Worm (Caenorhabditis elegans) whole organism, young adult: ENCODE measurements around the gene Y22D7AL.11.

Source experiments
- C06A6.2 ChIP-seq: fragments of 200-800 bp; sonication (Bioruptor generic); conservative IDR thresholded peaks from 2 replicates; pipeline ENCODE4 v1.3.6; 2022; ENCODE audit warnings: missing genetic modification characterization, missing compliant biosample characterization
- C17E4.6 ChIP-seq: fragments of 200-800 bp; sonication (Bioruptor generic); IDR thresholded peaks from 2 replicates; pipeline ENCODE4 v1.3.6; 2022; ENCODE audit warnings: missing genetic modification reagents, missing genetic modification characterization, missing compliant biosample characterization
- F10E7.11 ChIP-seq: sonication (generic microtip); optimal IDR thresholded peaks from 2 replicates; lab custom pipeline; 2017; ENCODE audit warnings: mild to moderate bottlenecking, missing genetic modification characterization, moderate library complexity, missing compliant biosample characterization
- F22D6.2 ChIP-seq: sonication (generic microtip); optimal IDR thresholded peaks from 2 replicates; lab custom pipeline; 2016; ENCODE audit warnings: mild to moderate bottlenecking, missing genetic modification characterization, missing compliant biosample characterization
- T07F8.4 ChIP-seq: sonication (generic microtip); optimal IDR thresholded peaks from 2 replicates; lab custom pipeline; 2016; ENCODE audit warnings: mild to moderate bottlenecking, missing genetic modification characterization, moderate library complexity, missing compliant biosample characterization
- Y56A3A.18 ChIP-seq: fragments of 200-800 bp; sonication (Bioruptor generic); IDR thresholded peaks from 2 replicates; pipeline ENCODE4 v1.3.6; 2022; ENCODE audit warnings: missing genetic modification reagents, missing genetic modification characterization, missing compliant biosample characterization
- ZK185.1 ChIP-seq: sonication (generic microtip); optimal IDR thresholded peaks from 2 replicates; lab custom pipeline; 2016; ENCODE audit warnings: mild to moderate bottlenecking, missing genetic modification characterization, missing compliant biosample characterization; ENCODE audit not compliant: poor library complexity, severe bottlenecking
- ama-1 ChIP-seq, 3 experiments: fragments of 150-350 bp in 1 of 3; sonication (generic microtip) in 2 of 3; optimal IDR thresholded peaks; 2 replicates each; lab custom pipeline; 2014 to 2018; ENCODE audit warnings: missing biosample characterization in 2 of 3, missing genetic modification characterization in 2 of 3, missing genetic modification reagents in 2 of 3
- aptf-2 ChIP-seq: fragments of 200-800 bp; sonication (Bioruptor generic); conservative IDR thresholded peaks from 2 replicates; pipeline ENCODE4 v1.3.6; 2022; ENCODE audit warnings: missing genetic modification reagents, missing genetic modification characterization, missing compliant biosample characterization
- attf-3 ChIP-seq: fragments of 200-800 bp; sonication (Bioruptor generic); conservative IDR thresholded peaks from 2 replicates; pipeline ENCODE4 v1.3.6; 2022; ENCODE audit warnings: missing genetic modification reagents, missing genetic modification characterization, missing compliant biosample characterization
- attf-6 ChIP-seq: fragments of 200-800 bp; sonication (Bioruptor generic); IDR thresholded peaks from 2 replicates; pipeline ENCODE4 v1.3.6; 2022; ENCODE audit warnings: missing genetic modification reagents, missing genetic modification characterization, missing compliant biosample characterization
- bed-2 ChIP-seq: fragments of 200-800 bp; sonication (Bioruptor generic); IDR thresholded peaks from 2 replicates; pipeline ENCODE4 v1.3.6; 2022; ENCODE audit warnings: missing genetic modification reagents, missing genetic modification characterization, missing compliant biosample characterization
- ccch-3 ChIP-seq: fragments of 200-800 bp; sonication (Bioruptor generic); optimal IDR thresholded peaks from 2 replicates; lab custom pipeline; 2018; ENCODE audit warnings: mild to moderate bottlenecking, missing genetic modification characterization, missing compliant biosample characterization
- ceh-58 ChIP-seq: fragments of 200-800 bp; sonication (Bioruptor generic); IDR thresholded peaks from 2 replicates; pipeline ENCODE4 v1.3.6; 2022; ENCODE audit warnings: missing genetic modification characterization, missing compliant biosample characterization
- ceh-79 ChIP-seq: sonication (generic microtip); optimal IDR thresholded peaks from 2 replicates; lab custom pipeline; 2017; ENCODE audit warnings: mild to moderate bottlenecking, missing genetic modification characterization, missing compliant biosample characterization
- die-1 ChIP-seq: sonication (generic microtip); optimal IDR thresholded peaks from 2 replicates; lab custom pipeline; 2016; ENCODE audit warnings: missing genotype, mild to moderate bottlenecking, missing genetic modification characterization, missing compliant biosample characterization
- dpl-1 ChIP-seq: fragments of 150-350 bp; optimal IDR thresholded peaks from 2 replicates; lab custom pipeline; 2014; ENCODE audit warnings: missing biosample characterization, missing genetic modification reagents, missing genetic modification characterization
- hlh-12 ChIP-seq: sonication (generic microtip); optimal IDR thresholded peaks from 2 replicates; lab custom pipeline; 2016; ENCODE audit warnings: missing genetic modification characterization, missing compliant biosample characterization
- hmg-1.2 ChIP-seq: fragments of 200-800 bp; sonication (Bioruptor generic); IDR thresholded peaks from 2 replicates; pipeline ENCODE4 v1.3.6; 2022; ENCODE audit warnings: missing genetic modification reagents, missing genetic modification characterization, missing compliant biosample characterization
- lin-35 ChIP-seq, 3 experiments: fragments of 150-350 bp in 2 of 3; sonication (generic microtip) in 1 of 3; optimal IDR thresholded peaks; 2 replicates each; lab custom pipeline; 2014 to 2018; ENCODE audit warnings: missing biosample characterization in 3 of 3, missing genetic modification characterization in 3 of 3, missing genetic modification reagents in 3 of 3
- lin-54 ChIP-seq: fragments of 200-800 bp; sonication (Bioruptor generic); optimal IDR thresholded peaks from 2 replicates; lab custom pipeline; 2018; ENCODE audit warnings: mild to moderate bottlenecking, missing genetic modification characterization, missing compliant biosample characterization
- lsl-1 ChIP-seq: fragments of 200-800 bp; sonication (Bioruptor generic); optimal IDR thresholded peaks from 2 replicates; lab custom pipeline; 2018; ENCODE audit warnings: mild to moderate bottlenecking, missing genetic modification characterization, moderate library complexity, missing compliant biosample characterization
- madf-3 ChIP-seq: fragments of 200-800 bp; sonication (Bioruptor generic); IDR thresholded peaks from 2 replicates; pipeline ENCODE4 v1.3.6; 2022; ENCODE audit warnings: missing genetic modification reagents, missing genetic modification characterization, missing compliant biosample characterization
- madf-8 ChIP-seq: fragments of 200-800 bp; sonication (Bioruptor generic); conservative IDR thresholded peaks from 2 replicates; pipeline ENCODE4 v1.3.6; 2022; ENCODE audit warnings: missing genetic modification reagents, missing genetic modification characterization, missing compliant biosample characterization
- mcd-1 ChIP-seq: fragments of 200-800 bp; sonication (Bioruptor generic); IDR thresholded peaks from 2 replicates; pipeline ENCODE4 v1.3.6; 2022; ENCODE audit warnings: missing genetic modification reagents, missing genetic modification characterization, missing compliant biosample characterization
- mxl-1 ChIP-seq: sonication (generic microtip); optimal IDR thresholded peaks from 2 replicates; lab custom pipeline; 2016; ENCODE audit warnings: missing genetic modification characterization, missing compliant biosample characterization
- nfya-2 ChIP-seq: fragments of 200-800 bp; sonication (Bioruptor generic); IDR thresholded peaks from 2 replicates; pipeline ENCODE4 v1.3.6; 2022; ENCODE audit warnings: missing genetic modification reagents, missing genetic modification characterization, missing compliant biosample characterization
- nhr-120 ChIP-seq: fragments of 200-800 bp; sonication (Bioruptor generic); IDR thresholded peaks from 2 replicates; pipeline ENCODE4 v1.3.6; 2022; ENCODE audit warnings: missing genetic modification characterization, missing compliant biosample characterization
- rcor-1 ChIP-seq: fragments of 200-800 bp; sonication (Bioruptor generic); IDR thresholded peaks from 2 replicates; pipeline ENCODE4 v1.3.6; 2022; ENCODE audit warnings: missing genetic modification reagents, missing genetic modification characterization, missing compliant biosample characterization
- repo-1 ChIP-seq: sonication (generic microtip); optimal IDR thresholded peaks from 2 replicates; lab custom pipeline; 2017; ENCODE audit warnings: mild to moderate bottlenecking, missing genetic modification characterization, missing compliant biosample characterization
- somi-1 ChIP-seq: fragments of 200-800 bp; sonication (Bioruptor generic); optimal IDR thresholded peaks from 2 replicates; lab custom pipeline; 2018; ENCODE audit warnings: mild to moderate bottlenecking, missing genetic modification characterization, missing compliant biosample characterization
- tbx-9 ChIP-seq: sonication (generic microtip); optimal IDR thresholded peaks from 2 replicates; lab custom pipeline; 2016; ENCODE audit warnings: borderline replicate concordance, missing genetic modification characterization, inconsistent platforms, missing compliant biosample characterization
- unc-130 ChIP-seq: sonication (generic microtip); optimal IDR thresholded peaks from 2 replicates; lab custom pipeline; 2016; ENCODE audit warnings: missing genetic modification reagents, missing genetic modification characterization, missing compliant biosample characterization
- unc-62 ChIP-seq: fragments of 150-350 bp; optimal IDR thresholded peaks from 2 replicates; lab custom pipeline; 2014; ENCODE audit warnings: missing biosample characterization, missing genetic modification reagents, missing genetic modification characterization
- xnd-1 ChIP-seq: sonication (generic microtip); optimal IDR thresholded peaks from 2 replicates; lab custom pipeline; 2016; ENCODE audit warnings: missing genotype, missing genetic modification reagents, missing genetic modification characterization, missing compliant biosample characterization
- ztf-22 ChIP-seq: fragments of 200-800 bp; sonication (Bioruptor generic); optimal IDR thresholded peaks from 2 replicates; lab custom pipeline; 2018; ENCODE audit warnings: mild to moderate bottlenecking, missing genetic modification characterization, moderate library complexity, missing compliant biosample characterization
- ztf-3 ChIP-seq: fragments of 200-800 bp; sonication (Bioruptor generic); optimal IDR thresholded peaks from 2 replicates; lab custom pipeline; 2018; ENCODE audit warnings: mild to moderate bottlenecking, missing genetic modification characterization, missing compliant biosample characterization

The Y22D7AL.11 gene

DNA sequence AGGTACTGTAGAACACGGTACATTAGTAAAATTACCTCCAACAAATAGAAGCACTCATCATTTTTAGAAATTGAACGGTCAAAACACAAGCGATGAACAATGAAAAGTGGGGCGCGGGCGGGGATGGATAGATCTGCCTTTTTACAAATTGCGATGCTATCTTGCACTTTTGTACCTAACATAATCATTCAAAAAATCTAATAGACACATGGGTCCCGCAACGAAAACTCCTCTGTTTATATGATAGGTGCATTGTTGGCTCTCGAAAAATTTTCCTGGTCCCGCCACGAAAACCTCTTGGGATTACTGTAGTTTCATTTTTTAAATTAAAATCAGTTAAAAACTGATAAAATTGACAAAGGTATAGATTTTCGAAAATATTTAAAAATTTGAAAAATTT lies at the start of gene Y22D7AL.11:
TSS of gene Y22D7AL.11 (minus strand) at position 101 of the 400 bp plus-strand sequence.
- TF ChIP-seq ccch-3 (GFP tag; lab: Kevin White, UChicago), result no peak
- TF ChIP-seq unc-62 (GFP tag; lab: Kevin White, UChicago), result no peak
- no peak for TF ChIP-seq attf-6 (GFP tag; lab: Robert Waterston, UW)
- TF ChIP-seq xnd-1 (tag; lab: Kevin White, UChicago), result no peak
- no peak for TF ChIP-seq mcd-1 (GFP tag; lab: Robert Waterston, UW)
- TF ChIP-seq F10E7.11, result no peak
- no peak for TF ChIP-seq ztf-22
- no peak for TF ChIP-seq attf-3 (GFP tag; lab: Robert Waterston, UW)
- no peak for TF ChIP-seq ceh-79
- no peak for TF ChIP-seq hlh-12 (tag; lab: Kevin White, UChicago)
- TF ChIP-seq mxl-1 (tag; lab: Kevin White, UChicago), result no peak
- TF ChIP-seq F22D6.2 (tag; lab: Kevin White, UChicago), result no peak
- TF ChIP-seq Y56A3A.18 (GFP tag; lab: Robert Waterston, UW), result no peak
- TF ChIP-seq ceh-58 (GFP tag; lab: Robert Waterston, UW), result no peak
- no peak for TF ChIP-seq lin-35 (GFP tag; optimal IDR thresholded peaks at IDR 0.05; lab: Kevin White, UChicago)
- TF ChIP-seq, all 124 proteins: peak for 0

DNA sequence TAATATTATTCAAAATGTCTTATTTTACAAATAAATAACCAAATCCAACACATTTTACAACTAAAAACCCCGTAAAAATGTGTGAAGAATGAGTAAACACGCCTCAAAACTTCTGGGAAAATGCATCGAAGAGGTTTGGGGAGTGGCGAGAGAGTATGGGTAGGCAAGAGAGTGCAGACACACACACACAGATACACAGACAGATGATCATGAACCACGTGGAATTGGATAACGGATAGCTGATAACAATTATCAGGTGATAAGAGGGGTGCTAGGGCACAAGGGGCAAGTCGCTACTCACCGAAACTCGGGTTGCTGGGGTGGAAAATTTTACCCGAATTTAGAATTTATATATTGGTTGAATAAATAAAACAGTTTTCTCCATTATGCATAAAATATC lies 48.1 kb upstream of the Y22D7AL.11 start:
- TF ChIP-seq aptf-2, result no peak
- TF ChIP-seq F10E7.11, result no peak
- no peak for TF ChIP-seq attf-3 (GFP tag; lab: Robert Waterston, UW)
- no peak for TF ChIP-seq lin-54 (GFP tag; lab: Kevin White, UChicago)
- TF ChIP-seq nfya-2 (GFP tag; lab: Robert Waterston, UW), result no peak
- no peak for TF ChIP-seq ama-1 (optimal IDR thresholded peaks at IDR 0.05; lab: Kevin White, UChicago)
- no peak for TF ChIP-seq ama-1 (GFP tag; optimal IDR thresholded peaks at IDR 0.05; lab: Kevin White, UChicago)
- TF ChIP-seq somi-1 (GFP tag; lab: Kevin White, UChicago), result peak; percentile 27
- 0 out of 2 replicates have a peak, but pooled peaks have one; percentile 22 for TF ChIP-seq C06A6.2 (GFP tag; lab: Robert Waterston, UW)
- no peak for TF ChIP-seq F22D6.2 (tag; lab: Kevin White, UChicago)
- no peak for TF ChIP-seq nhr-120 (GFP tag; lab: Robert Waterston, UW)
- no peak for TF ChIP-seq die-1 (tag; lab: Kevin White, UChicago)
- TF ChIP-seq repo-1 (tag; lab: Kevin White, UChicago), result no peak
- no peak for TF ChIP-seq C17E4.6
- TF ChIP-seq unc-130 (GFP tag; lab: Kevin White, UChicago), result no peak
- no peak for TF ChIP-seq lsl-1 (GFP tag; lab: Kevin White, UChicago)
- no peak for TF ChIP-seq bed-2 (GFP tag; lab: Robert Waterston, UW)
- TF ChIP-seq rcor-1 (GFP tag; lab: Robert Waterston, UW), result no peak
- TF ChIP-seq hmg-1.2 (GFP tag; lab: Robert Waterston, UW), result peak; percentile 80
- TF ChIP-seq tbx-9 (tag; lab: Kevin White, UChicago), result no peak
- TF ChIP-seq ZK185.1 (tag; lab: Kevin White, UChicago), result no peak
- no peak for TF ChIP-seq madf-3 (GFP tag; lab: Robert Waterston, UW)
- no peak for TF ChIP-seq ztf-3 (GFP tag; lab: Kevin White, UChicago)
- TF ChIP-seq madf-8 (GFP tag; lab: Robert Waterston, UW), result no peak
- no peak for TF ChIP-seq dpl-1 (GFP tag; lab: Kevin White, UChicago)
- TF ChIP-seq T07F8.4 (tag; lab: Kevin White, UChicago), result no peak
- TF ChIP-seq, all 124 proteins: peak for 3
